Worm (Caenorhabditis elegans): ENCODE results near the gene tsp-1.

The tsp-1 gene

ce11 chrIII:8275871-8276270 lies 36.6 kb upstream of the tsp-1 start, which contains the start of gene clec-160:
Gene clec-160, minus strand, starts transcription at chrIII:8275971.
- TF ChIP-seq lin-13 (GFP tag; optimal IDR thresholded peaks at IDR 0.05) (no peak), daf-19 (GFP tag; conservative IDR thresholded peaks at IDR 0.05) (no peak), mdl-1 (tag; optimal IDR thresholded peaks at IDR 0.05) (no peak), F10B5.3 (tag; optimal IDR thresholded peaks at IDR 0.05) (no peak), dve-1 (tag; optimal IDR thresholded peaks at IDR 0.05; ENCODE audit: insufficient read depth) (no peak), fos-1 (tag; optimal IDR thresholded peaks at IDR 0.05) (no peak), daf-12 (tag; optimal IDR thresholded peaks at IDR 0.05) (no peak), R02D3.7 (tag; optimal IDR thresholded peaks at IDR 0.05) (no peak), ztf-11 (tag; optimal IDR thresholded peaks at IDR 0.05) (no peak), lsy-2 (tag; optimal IDR thresholded peaks at IDR 0.05) (no peak), zag-1 (tag; optimal IDR thresholded peaks at IDR 0.05) (no peak), vab-7 (GFP tag; IDR thresholded peaks at IDR 0.05) (no peak)

DNA sequence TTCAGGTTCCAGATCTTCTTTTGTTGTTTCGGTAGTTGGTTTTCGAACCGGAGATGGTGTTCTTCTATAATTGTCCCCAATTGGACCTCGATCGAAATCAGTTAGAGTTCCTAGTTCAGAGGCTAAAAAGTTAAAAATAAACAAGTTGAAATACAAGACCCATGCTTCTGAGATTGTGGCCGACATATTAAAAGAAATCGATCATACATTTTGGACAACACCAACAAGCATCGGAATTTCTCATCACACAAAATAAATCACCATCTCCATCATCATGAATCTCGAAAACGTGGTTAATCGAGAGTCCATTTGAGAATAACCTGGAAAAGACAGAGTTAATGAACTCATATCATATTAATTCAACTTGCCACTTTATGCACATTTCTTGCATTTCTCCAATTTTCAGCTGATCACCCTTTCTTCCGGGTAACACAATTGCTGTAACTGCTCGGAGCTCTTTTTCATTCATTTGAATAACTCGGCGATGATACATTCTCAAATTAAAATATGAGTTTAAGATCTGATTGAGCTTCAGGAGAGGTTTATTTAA lies 32.5 kb upstream of the tsp-1 start, which contains the start of the genes mps-4 and F09G8.10:
TSS of gene mps-4 (minus strand) at position 101 of the 550 bp plus-strand sequence.
TSS of gene F09G8.10 (minus strand) at position 500 of the 550 bp plus-strand sequence.
- no peak for TF ChIP-seq Y5F2A.4 (GFP tag; optimal IDR thresholded peaks at IDR 0.05)
- no peak for TF ChIP-seq mep-1 (tag; optimal IDR thresholded peaks at IDR 0.05)
- TF ChIP-seq ceh-44 (GFP tag; IDR thresholded peaks at IDR 0.05): no peak
- no peak for TF ChIP-seq pqm-1 (tag; optimal IDR thresholded peaks at IDR 0.05)
- TF ChIP-seq saeg-2 (GFP tag; IDR thresholded peaks at IDR 0.05): no peak

ce11 chrIII:8268296-8268695 lies 29.1 kb upstream of the tsp-1 start, which contains the start of the genes F09G8.7 and crn-7:
Gene F09G8.7, minus strand, starts transcription at chrIII:8268355.
Gene crn-7, plus strand, starts transcription at chrIII:8268531.
- TF ChIP-seq pha-4 (GFP tag; IDR thresholded peaks at IDR 0.05): no peak
- peak; percentile 45 for TF ChIP-seq pha-4 (tag; optimal IDR thresholded peaks at IDR 0.05)
- peak in 1 of 2 experiments; percentile 57 for TF ChIP-seq unc-62 (GFP tag; optimal IDR thresholded peaks at IDR 0.05 in 1 of 2)
- TF ChIP-seq unc-62 (tag; optimal IDR thresholded peaks at IDR 0.05): no peak
- no peak for TF ChIP-seq daf-16 (GFP tag; optimal IDR thresholded peaks at IDR 0.05)
- TF ChIP-seq daf-16 (tag; optimal IDR thresholded peaks at IDR 0.05): peak; percentile 15
- TF ChIP-seq lsy-2 (tag; optimal IDR thresholded peaks at IDR 0.05): peak in 1 of 2 experiments; percentile 61
- no peak for TF ChIP-seq daf-12 (tag; optimal IDR thresholded peaks at IDR 0.05)
- TF ChIP-seq hlh-11 (tag; optimal IDR thresholded peaks at IDR 0.05): peak; percentile 38
- peak; percentile 55 for TF ChIP-seq hlh-30 (tag; optimal IDR thresholded peaks at IDR 0.05; ENCODE audit: insufficient read depth)
- peak; percentile 51 for TF ChIP-seq nhr-28 (tag; optimal IDR thresholded peaks at IDR 0.05)
- peak; percentile 28 for TF ChIP-seq dve-1 (tag; optimal IDR thresholded peaks at IDR 0.05; ENCODE audit: insufficient read depth)
- TF ChIP-seq mxl-3 (GFP tag; optimal IDR thresholded peaks at IDR 0.05): no peak
- TF ChIP-seq mes-2 (tag; optimal IDR thresholded peaks at IDR 0.05; ENCODE audit: poor library complexity, severe bottlenecking): peak; percentile 67
- no peak for TF ChIP-seq lin-15B (tag; optimal IDR thresholded peaks at IDR 0.05)
- peak; percentile 39; the same call in 1 of the 2 replicates for TF ChIP-seq lin-38 (GFP tag; IDR thresholded peaks at IDR 0.05)

DNA sequence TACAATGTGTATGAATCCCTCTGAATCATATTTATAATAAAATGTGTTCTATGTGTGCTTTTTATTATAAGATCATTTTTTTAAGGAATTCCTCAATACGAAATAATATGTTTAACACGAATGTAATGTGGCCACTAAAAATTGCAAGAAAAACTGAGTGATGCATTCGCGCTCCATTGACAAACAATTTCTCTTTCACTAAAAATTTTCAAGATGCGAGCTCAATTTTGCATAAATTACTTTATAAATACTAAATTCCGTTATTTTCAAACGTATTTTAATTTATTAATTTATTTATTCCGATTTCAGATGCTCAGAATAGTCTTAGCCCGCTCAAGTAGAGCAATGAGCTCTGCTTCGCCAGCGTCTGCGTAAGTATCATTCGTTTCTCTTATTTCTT lies 26.5 kb upstream of the tsp-1 start, which contains the start of gene mrps-9:
TSS of gene mrps-9 (plus strand) at position 310 of the 400 bp plus-strand sequence.
- TF ChIP-seq zip-11 (GFP tag; IDR thresholded peaks at IDR 0.05) (no peak), lin-38 (GFP tag; IDR thresholded peaks at IDR 0.05) (peak; percentile 94), dpl-1 (GFP tag; optimal IDR thresholded peaks at IDR 0.05) (peak; percentile 31), T20F7.1 (GFP tag; optimal IDR thresholded peaks at IDR 0.05) (peak; percentile 29), ztf-7 (tag; optimal IDR thresholded peaks at IDR 0.05) (no peak), rbr-2 (tag; optimal IDR thresholded peaks at IDR 0.05) (no peak), hlh-30 (tag; optimal IDR thresholded peaks at IDR 0.05; ENCODE audit: insufficient read depth) (peak; percentile 2), mes-2 (tag; optimal IDR thresholded peaks at IDR 0.05; ENCODE audit: poor library complexity, severe bottlenecking) (peak; percentile 61), T26A8.4 (GFP tag; IDR thresholded peaks at IDR 0.05) (no peak)
